Fruit fly (Drosophila melanogaster) whole organism, embryonic: Measurements from ENCODE around the gene CG15894.

Source experiments
- Abd-B ChIP-seq: fragments of 200-800 bp; sonication (Bioruptor generic); optimal IDR thresholded peaks from 2 replicates; lab custom pipeline; 2018; ENCODE audit warnings: missing biosample characterization, mild to moderate bottlenecking, missing genetic modification characterization, moderate library complexity
- Awh ChIP-seq: fragments of 200-800 bp; sonication (Bioruptor generic); IDR thresholded peaks from 2 replicates; pipeline ENCODE4, ENCODE4 v1.3.6; 2022; ENCODE audit warnings: missing biosample characterization, missing genetic modification characterization
- CG12236 ChIP-seq: fragments of 200-800 bp; sonication (Bioruptor generic); optimal IDR thresholded peaks from 2 replicates; lab custom pipeline; 2016; ENCODE audit warnings: missing biosample characterization, missing genetic modification characterization
- CG13624 ChIP-seq: fragments of 200-800 bp; sonication (Bioruptor generic); optimal IDR thresholded peaks from 2 replicates; lab custom pipeline; 2016; ENCODE audit warnings: missing biosample characterization, missing genetic modification characterization
- CG14441 ChIP-seq: fragments of 200-800 bp; sonication (Bioruptor generic); IDR thresholded peaks from 2 replicates; pipeline ENCODE4 v1.3.6; 2022; ENCODE audit warnings: missing biosample characterization, missing genetic modification characterization
- CG18764 ChIP-seq: fragments of 200-800 bp; sonication (Bioruptor generic); optimal IDR thresholded peaks from 3 replicates; lab custom pipeline; 2016; ENCODE audit warnings: missing biosample characterization, missing genetic modification characterization
- CG3163 ChIP-seq: fragments of 200-800 bp; sonication (Bioruptor generic); optimal IDR thresholded peaks from 3 replicates; lab custom pipeline; 2016; ENCODE audit warnings: missing biosample characterization, missing genetic modification characterization
- CG3407 ChIP-seq: fragments of 200-800 bp; sonication (Bioruptor generic); optimal IDR thresholded peaks from 2 replicates; lab custom pipeline; 2018; ENCODE audit warnings: missing biosample characterization, mild to moderate bottlenecking, missing genetic modification characterization
- CG42726 ChIP-seq: fragments of 200-800 bp; sonication (Bioruptor generic); IDR thresholded peaks from 2 replicates; pipeline ENCODE4 v1.3.6; 2022; ENCODE audit warnings: missing biosample characterization, missing genetic modification characterization; ENCODE audit not compliant: partially characterized antibody
- CG43689 ChIP-seq: fragments of 200-800 bp; sonication (Bioruptor generic); IDR thresholded peaks from 2 replicates; pipeline ENCODE4 v1.3.6; 2022; ENCODE audit warnings: missing biosample characterization, missing genetic modification characterization
- CG4707 ChIP-seq: fragments of 200-800 bp; sonication (Bioruptor generic); optimal IDR thresholded peaks from 2 replicates; lab custom pipeline; 2018; ENCODE audit warnings: missing biosample characterization, mild to moderate bottlenecking, missing genetic modification characterization, moderate library complexity
- CG4854 ChIP-seq: fragments of 200-800 bp; sonication (Bioruptor generic); optimal IDR thresholded peaks from 2 replicates; lab custom pipeline; 2016; ENCODE audit warnings: missing biosample characterization, missing genetic modification characterization, inconsistent platforms
- CG6654 ChIP-seq: fragments of 200-800 bp; sonication (Bioruptor generic); optimal IDR thresholded peaks from 2 replicates; lab custom pipeline; 2017; ENCODE audit warnings: missing biosample characterization, mild to moderate bottlenecking, missing genetic modification characterization
- CG8359 ChIP-seq: fragments of 200-800 bp; sonication (Bioruptor generic); optimal IDR thresholded peaks from 2 replicates; lab custom pipeline; 2017; ENCODE audit warnings: missing biosample characterization, mild to moderate bottlenecking, missing genetic modification characterization, borderline replicate concordance
- Chrac-16 ChIP-seq: fragments of 200-800 bp; sonication (Bioruptor generic); optimal IDR thresholded peaks from 3 replicates; lab custom pipeline; 2016; ENCODE audit warnings: missing biosample characterization, missing genetic modification characterization
- Doc3 ChIP-seq: fragments of 200-800 bp; sonication (Bioruptor generic); IDR thresholded peaks from 3 replicates; pipeline ENCODE4 v1.3.6; 2022; ENCODE audit warnings: missing biosample characterization, missing genetic modification characterization; ENCODE audit not compliant: partially characterized antibody
- HLHmδ ChIP-seq: fragments of 200-800 bp; sonication (Bioruptor generic); optimal IDR thresholded peaks from 2 replicates; lab custom pipeline; 2018; ENCODE audit warnings: missing biosample characterization, mild to moderate bottlenecking, missing genetic modification characterization, moderate library complexity
- Hand ChIP-seq: fragments of 200-800 bp; sonication (Bioruptor generic); optimal IDR thresholded peaks from 2 replicates; lab custom pipeline; 2017; ENCODE audit warnings: mild to moderate bottlenecking, missing biosample characterization, missing genetic modification reagents, missing genetic modification characterization
- HmgZ ChIP-seq: fragments of 200-800 bp; sonication (Bioruptor generic); optimal IDR thresholded peaks from 2 replicates; lab custom pipeline; 2018; ENCODE audit warnings: missing biosample characterization, mild to moderate bottlenecking, missing genetic modification characterization
- Hr78 ChIP-seq, 2 experiments: fragments of 200-800 bp in 1 of 2; fragments of >200 bp in 1 of 2; sonication (Bioruptor generic) in 1 of 2; optimal IDR thresholded peaks; 2 replicates each; lab custom pipeline; 2017 to 2019; ENCODE audit warnings: missing biosample characterization in 2 of 2, missing genetic modification characterization in 2 of 2, mild to moderate bottlenecking in 1 of 2, moderate library complexity in 1 of 2
- Hsf ChIP-seq: fragments of 200-800 bp; sonication (Bioruptor generic); optimal IDR thresholded peaks from 3 replicates; lab custom pipeline; 2016; ENCODE audit warnings: missing biosample characterization, missing genetic modification characterization
- MESR4 ChIP-seq: fragments of 200-800 bp; sonication (Bioruptor generic); optimal IDR thresholded peaks from 2 replicates; lab custom pipeline; 2018; ENCODE audit warnings: missing biosample characterization, mild to moderate bottlenecking, missing genetic modification characterization, moderate library complexity
- Med ChIP-seq: fragments of 200-800 bp; sonication (Bioruptor generic); peaks from one replicate; lab custom pipeline; 2016; ENCODE audit warnings: missing biosample characterization, missing genetic modification characterization, mild to moderate bottlenecking, inconsistent platforms, moderate library complexity
- Neu2 ChIP-seq: fragments of 200-800 bp; sonication (Bioruptor generic); optimal IDR thresholded peaks from 3 replicates; lab custom pipeline; 2016; ENCODE audit warnings: missing biosample characterization, missing genetic modification characterization, borderline replicate concordance
- Pdp1 ChIP-seq, 2 experiments: fragments of 200-800 bp; sonication (Bioruptor generic); optimal IDR thresholded peaks; 3 replicates each; lab custom pipeline; 2016; ENCODE audit warnings: missing biosample characterization in 2 of 2, missing genetic modification characterization in 2 of 2, mild to moderate bottlenecking in 1 of 2, moderate library complexity in 1 of 2
- Poxn ChIP-seq: fragments of 200-800 bp; sonication (Bioruptor generic); IDR thresholded peaks from 2 replicates; pipeline ENCODE4 v1.3.6; 2022; ENCODE audit warnings: missing biosample characterization, missing genetic modification characterization
- Stat92E ChIP-seq, 3 experiments: fragments of >200 bp in 2 of 3; fragments of 200-800 bp in 1 of 3; sonication (Bioruptor generic) in 1 of 3; optimal IDR thresholded peaks; 2 replicates each; lab custom pipeline; 2017 to 2019; ENCODE audit warnings: missing biosample characterization in 3 of 3, missing genetic modification characterization in 3 of 3, mild to moderate bottlenecking in 1 of 3, moderate library complexity in 1 of 3
- Xbp1 ChIP-seq: fragments of 200-800 bp; sonication (Bioruptor generic); optimal IDR thresholded peaks from 3 replicates; lab custom pipeline; 2016; ENCODE audit warnings: missing biosample characterization, mild to moderate bottlenecking, missing genetic modification characterization
- br ChIP-seq: fragments of >200 bp; optimal IDR thresholded peaks from 2 replicates; lab custom pipeline; 2017
- cad ChIP-seq: fragments of >200 bp; optimal IDR thresholded peaks from 2 replicates; lab custom pipeline; 2017; ENCODE audit warnings: missing biosample characterization, missing genetic modification characterization
- chm ChIP-seq: fragments of 200-800 bp; sonication (Bioruptor generic); IDR thresholded peaks from 2 replicates; pipeline ENCODE4 v1.3.6; 2022; ENCODE audit warnings: missing biosample characterization, missing genetic modification characterization
- dati ChIP-seq: fragments of 200-800 bp; sonication (Bioruptor generic); IDR thresholded peaks from 2 replicates; pipeline ENCODE4 v1.3.6; 2022; ENCODE audit warnings: missing biosample characterization, missing genetic modification characterization
- dimm ChIP-seq: fragments of 200-800 bp; sonication (Bioruptor generic); IDR thresholded peaks from 2 replicates; pipeline ENCODE4 v1.3.6; 2022; ENCODE audit warnings: missing biosample characterization, missing genetic modification characterization
- disco-r ChIP-seq: fragments of 200-800 bp; sonication (Bioruptor generic); optimal IDR thresholded peaks from 2 replicates; lab custom pipeline; 2016; ENCODE audit warnings: missing biosample characterization, missing genetic modification characterization
- dm ChIP-seq: fragments of 200-800 bp; sonication (Bioruptor generic); optimal IDR thresholded peaks from 3 replicates; lab custom pipeline; 2016; ENCODE audit warnings: missing biosample characterization, missing genetic modification characterization
- hkb ChIP-seq, 2 experiments: fragments of 200-800 bp in 1 of 2; fragments of >200 bp in 1 of 2; sonication (Bioruptor generic) in 1 of 2; IDR thresholded peaks in 1 of 2; optimal IDR thresholded peaks in 1 of 2; 2 replicates each; pipeline versions ENCODE4 v1.3.6 to Lab custom; 2017 to 2022; ENCODE audit warnings: missing biosample characterization in 1 of 2, missing genetic modification characterization in 1 of 2
- inv ChIP-seq: fragments of 200-800 bp; sonication (Bioruptor generic); IDR thresholded peaks from 2 replicates; pipeline ENCODE4 v1.3.6; 2022; ENCODE audit warnings: missing biosample characterization, missing genetic modification characterization; ENCODE audit not compliant: partially characterized antibody
- knrl ChIP-seq: fragments of 200-800 bp; sonication (Bioruptor generic); IDR thresholded peaks from 3 replicates; pipeline ENCODE4 v1.3.6; 2022; ENCODE audit warnings: missing biosample characterization, missing genetic modification characterization; ENCODE audit not compliant: partially characterized antibody
- lbe ChIP-seq: fragments of 200-800 bp; sonication (Bioruptor generic); optimal IDR thresholded peaks from 2 replicates; lab custom pipeline; 2016; ENCODE audit warnings: missing biosample characterization, mild to moderate bottlenecking, missing genetic modification characterization
- lilli ChIP-seq: fragments of 200-800 bp; sonication (Bioruptor generic); optimal IDR thresholded peaks from 3 replicates; lab custom pipeline; 2016; ENCODE audit warnings: missing biosample characterization, missing genetic modification characterization
- nerfin-1 ChIP-seq: fragments of 200-800 bp; sonication (Bioruptor generic); optimal IDR thresholded peaks from 3 replicates; lab custom pipeline; 2019; ENCODE audit warnings: missing biosample characterization, mild to moderate bottlenecking, missing genetic modification characterization, moderate library complexity
- otp ChIP-seq: fragments of 200-800 bp; sonication (Bioruptor generic); IDR thresholded peaks from 3 replicates; pipeline ENCODE4, ENCODE4 v1.3.6; 2022; ENCODE audit warnings: missing biosample characterization, missing genetic modification characterization
- pan ChIP-seq, 4 experiments: fragments of >200 bp in 3 of 4; fragments of 200-800 bp in 1 of 4; sonication (Bioruptor generic) in 1 of 4; optimal IDR thresholded peaks in 3 of 4; IDR thresholded peaks in 1 of 4; 2 replicates each; pipeline versions ENCODE4 v1.3.6 to Lab custom; 2017 to 2022; ENCODE audit warnings: missing biosample characterization in 2 of 4, missing genetic modification characterization in 2 of 4, mixed read lengths in 1 of 4
- pho ChIP-seq: fragments of 200-800 bp; sonication (Bioruptor generic); optimal IDR thresholded peaks from 2 replicates; lab custom pipeline; 2016; ENCODE audit warnings: missing biosample characterization, missing genetic modification characterization
- pzg ChIP-seq: fragments of 200-800 bp; sonication (Bioruptor generic); optimal IDR thresholded peaks from 3 replicates; lab custom pipeline; 2018; ENCODE audit warnings: missing biosample characterization, mild to moderate bottlenecking, missing genetic modification characterization, moderate library complexity
- scrt ChIP-seq: fragments of 200-800 bp; sonication (Bioruptor generic); optimal IDR thresholded peaks from 2 replicates; lab custom pipeline; 2018; ENCODE audit warnings: missing biosample characterization, mild to moderate bottlenecking, missing genetic modification characterization, moderate library complexity
- sens ChIP-seq: fragments of 200-800 bp; sonication (Bioruptor generic); peaks from one replicate; lab custom pipeline; 2016; ENCODE audit warnings: missing biosample characterization, missing genetic modification characterization
- unpg ChIP-seq: fragments of 200-800 bp; sonication (Bioruptor generic); optimal IDR thresholded peaks from 3 replicates; lab custom pipeline; 2018; ENCODE audit warnings: missing biosample characterization, mild to moderate bottlenecking, missing genetic modification characterization, moderate library complexity
- zen ChIP-seq: fragments of 200-800 bp; sonication (Bioruptor generic); optimal IDR thresholded peaks from 3 replicates; lab custom pipeline; 2018; ENCODE audit warnings: missing biosample characterization, mild to moderate bottlenecking, missing genetic modification characterization, moderate library complexity

Gene CG15894

DNA sequence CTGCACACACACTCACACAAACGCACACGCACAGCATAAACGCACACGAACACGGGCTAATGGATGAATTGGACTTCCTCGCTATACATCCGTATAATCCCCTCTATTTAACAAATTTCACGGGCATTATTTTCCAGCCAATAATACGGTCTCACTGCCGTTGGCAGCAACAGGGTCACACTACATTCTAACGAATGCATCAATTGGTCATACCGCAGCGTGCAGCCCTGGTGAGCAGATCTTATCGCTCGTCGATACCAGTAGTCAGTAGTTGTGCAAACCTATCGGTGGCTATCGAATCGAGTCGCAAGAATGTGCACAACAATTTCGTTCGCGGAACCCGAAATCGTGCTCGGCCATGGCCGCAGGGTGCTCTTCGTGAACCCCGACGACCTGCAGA, 21.2 kb upstream of the CG15894 start, which contains the start of the genes Top3beta and wuho (continued):
- TF ChIP-seq pan (optimal IDR thresholded peaks at IDR 0.05; lab: Kevin White, UChicago) (no peak), pan (GFP tag; optimal IDR thresholded peaks at IDR 0.05 in 1 of 2, IDR thresholded peaks at IDR 0.05 in 1 of 2) (no peak), Hand (no peak), scrt (GFP tag; lab: Kevin White, UChicago) (no peak), Stat92E (GFP tag; optimal IDR thresholded peaks at IDR 0.05; lab: Kevin White, UChicago) (peak in 1 of 3 experiments; percentile 73), MESR4 (peak; percentile 98), Poxn (GFP tag; lab: Robert Waterston, UW) (no peak), CG18764 (GFP tag; lab: Kevin White, UChicago) (no peak), dati (GFP tag; lab: Robert Waterston, UW) (no peak), Abd-B (GFP tag; lab: Kevin White, UChicago) (peak; percentile 25), Doc3 (GFP tag; lab: Robert Waterston, UW) (peak; percentile 49; the same call in 1 of the 3 replicates), hkb (optimal IDR thresholded peaks at IDR 0.05; lab: Kevin White, UChicago) (no peak), hkb (GFP tag; IDR thresholded peaks at IDR 0.05; lab: Robert Waterston, UW) (no peak), cad (GFP tag; lab: Kevin White, UChicago) (no peak), pzg (GFP tag; lab: Kevin White, UChicago) (peak; percentile 100), dimm (no peak), lilli (GFP tag; lab: Kevin White, UChicago) (peak; percentile 66), sens (GFP tag; lab: Kevin White, UChicago) (peak; percentile 77), Pdp1 (GFP tag; optimal IDR thresholded peaks at IDR 0.05; lab: Kevin White, UChicago) (peak; percentile 47 to 82), pho (GFP tag; lab: Kevin White, UChicago) (peak; percentile 57), zen (peak; percentile 80), dm (GFP tag; lab: Kevin White, UChicago) (peak; percentile 79), br (no peak), CG6654 (GFP tag; lab: Kevin White, UChicago) (no peak), CG3163 (GFP tag; lab: Kevin White, UChicago) (peak; percentile 61), knrl (GFP tag; lab: Robert Waterston, UW) (peak; percentile 59), Med (GFP tag; lab: Kevin White, UChicago) (peak; percentile 91), Hsf (GFP tag; lab: Kevin White, UChicago) (peak; percentile 39), Awh (GFP tag; lab: Robert Waterston, UW) (no peak), CG3407 (GFP tag; lab: Kevin White, UChicago) (no peak), Xbp1 (peak; percentile 60), CG4854 (no peak), Hr78 (GFP tag; optimal IDR thresholded peaks at IDR 0.05; lab: Kevin White, UChicago) (no peak), HmgZ (tag; lab: Kevin White, UChicago) (peak; percentile 85), Chrac-16 (peak; percentile 25), lbe (GFP tag; lab: Kevin White, UChicago) (peak; percentile 30), CG13624 (peak; percentile 77), chm (GFP tag; lab: Robert Waterston, UW) (peak; percentile 28; the same call in 1 of the 2 replicates), HLHmδ (GFP tag; lab: Kevin White, UChicago) (peak; percentile 91), CG12236 (GFP tag; lab: Kevin White, UChicago) (no peak), nerfin-1 (tag; lab: Kevin White, UChicago) (peak; percentile 60), CG42726 (GFP tag; lab: Robert Waterston, UW) (peak; percentile 47; the same call in 1 of the 2 replicates), disco-r (GFP tag; lab: Kevin White, UChicago) (no peak), CG14441 (GFP tag; lab: Robert Waterston, UW) (0 out of 2 replicates have a peak, but pooled peaks have one; percentile 4), otp (GFP tag; lab: Robert Waterston, UW) (no peak), CG4707 (no peak), unpg (peak; percentile 28), CG8359 (no peak), CG43689 (GFP tag; lab: Robert Waterston, UW) (no peak), Neu2 (no peak), inv (GFP tag; lab: Robert Waterston, UW) (peak; percentile 50)
